Worm (Caenorhabditis elegans) whole organism, mixed stage, embryonic: Measurements from ENCODE around the gene cul-3.

Experiments used
- blmp-1 ChIP-seq: fragments of 150-350 bp; optimal IDR thresholded peaks from 2 replicates; lab custom pipeline; 2014; ENCODE audit warnings: missing biosample characterization, missing genetic modification characterization
- ceh-43 ChIP-seq: fragments of 200-800 bp; sonication (Bioruptor generic); optimal IDR thresholded peaks from 2 replicates; lab custom pipeline; 2018; ENCODE audit warnings: mild to moderate bottlenecking, missing genetic modification characterization, moderate library complexity, missing compliant biosample characterization
- ces-1 ChIP-seq: fragments of 150-350 bp; optimal IDR thresholded peaks from 2 replicates; lab custom pipeline; 2014; ENCODE audit warnings: missing biosample characterization, missing genetic modification reagents, missing genetic modification characterization
- elt-3 ChIP-seq: fragments of 150-350 bp; optimal IDR thresholded peaks from 2 replicates; lab custom pipeline; 2014; ENCODE audit warnings: missing biosample characterization, missing genetic modification characterization
- lsy-2 ChIP-seq: fragments of 150-350 bp; optimal IDR thresholded peaks from 2 replicates; lab custom pipeline; 2014; ENCODE audit warnings: missing biosample characterization, missing genetic modification characterization
- mab-5 ChIP-seq: fragments of 150-350 bp; optimal IDR thresholded peaks from 2 replicates; lab custom pipeline; 2014; ENCODE audit warnings: missing biosample characterization, missing genetic modification characterization
- mep-1 ChIP-seq: fragments of 150-350 bp; optimal IDR thresholded peaks from 2 replicates; lab custom pipeline; 2017; ENCODE audit warnings: missing biosample characterization, missing genetic modification reagents, missing genetic modification characterization, inconsistent platforms
- nhr-12 ChIP-seq: fragments of 150-350 bp; optimal IDR thresholded peaks from 2 replicates; lab custom pipeline; 2014; ENCODE audit warnings: missing biosample characterization, missing genetic modification characterization
- nhr-2 ChIP-seq: fragments of 150-350 bp; optimal IDR thresholded peaks from 2 replicates; lab custom pipeline; 2014; ENCODE audit warnings: missing biosample characterization, missing genetic modification characterization
- nhr-28 ChIP-seq: fragments of 150-350 bp; optimal IDR thresholded peaks from 2 replicates; lab custom pipeline; 2014; ENCODE audit warnings: missing biosample characterization, missing genetic modification characterization
- pha-4 ChIP-seq: fragments of 150-350 bp; optimal IDR thresholded peaks from 2 replicates; lab custom pipeline; 2018; ENCODE audit warnings: missing biosample characterization, missing genetic modification reagents, missing genetic modification characterization
- sptf-1 ChIP-seq: sonication (generic microtip); optimal IDR thresholded peaks from 2 replicates; lab custom pipeline; 2017; ENCODE audit warnings: mild to moderate bottlenecking, missing genetic modification characterization, moderate library complexity, missing compliant biosample characterization
- unc-62 ChIP-seq: fragments of 150-350 bp; optimal IDR thresholded peaks from 2 replicates; lab custom pipeline; 2014; ENCODE audit warnings: missing biosample characterization, missing genetic modification reagents, missing genetic modification characterization
- ztf-11 ChIP-seq: fragments of 150-350 bp; optimal IDR thresholded peaks from 2 replicates; lab custom pipeline; 2014; ENCODE audit warnings: missing biosample characterization, missing genetic modification characterization

- TF ChIP-seq ztf-11 (tag; lab: Kevin White, UChicago), result no peak
- no peak for TF ChIP-seq lsy-2 (tag; lab: Kevin White, UChicago)
- no peak for TF ChIP-seq unc-62
- TF ChIP-seq nhr-2 (tag; lab: Kevin White, UChicago), result no peak
- TF ChIP-seq ces-1 (GFP tag; lab: Kevin White, UChicago), result no peak
- TF ChIP-seq nhr-12 (tag; lab: Kevin White, UChicago), result no peak
- no peak for TF ChIP-seq ceh-43 (GFP tag; lab: Kevin White, UChicago)
- no peak for TF ChIP-seq sptf-1 (tag; lab: Kevin White, UChicago)
- no peak for TF ChIP-seq blmp-1 (tag; lab: Kevin White, UChicago)
- no peak for TF ChIP-seq elt-3 (tag; lab: Kevin White, UChicago)
- TF ChIP-seq mep-1 (tag; lab: Kevin White, UChicago), result no peak
- TF ChIP-seq pha-4, result no peak
- TF ChIP-seq mab-5 (tag; lab: Kevin White, UChicago), result no peak
- TF ChIP-seq nhr-28 (tag; lab: Kevin White, UChicago), result no peak
Measured at ce11 chrV:211388-212168, 34.4 kb downstream of the cul-3 start.
